Worm (Caenorhabditis elegans): Measurements from ENCODE around the gene K06H7.2.

Gene K06H7.2

DNA sequence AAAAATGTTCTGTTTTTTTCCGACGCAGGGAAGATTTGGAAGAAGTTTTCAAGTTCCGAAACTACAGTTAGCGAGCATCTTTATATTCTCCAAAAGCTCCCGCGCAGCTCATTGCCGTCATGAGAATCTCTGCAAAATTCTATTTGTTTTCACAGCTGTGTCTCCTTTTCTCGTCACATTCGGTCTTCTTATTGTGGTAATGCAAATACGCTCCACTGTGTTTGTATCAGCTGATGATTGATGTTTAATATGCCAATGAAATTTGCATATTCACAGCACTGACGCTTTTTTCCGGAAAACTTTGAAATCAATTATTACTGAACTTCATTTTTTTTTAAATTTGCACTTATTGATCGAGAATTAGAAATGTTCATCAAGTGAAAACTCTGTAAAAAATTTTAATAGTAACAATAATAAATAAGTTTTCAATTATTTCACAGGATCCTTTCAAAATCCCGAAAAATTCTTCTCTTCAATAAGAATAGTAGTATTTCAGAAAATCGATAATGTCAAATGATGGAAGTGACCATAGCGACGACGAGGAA, at the start of gene K06H7.2 (continued):
- TF ChIP-seq fkh-10 (GFP tag; optimal IDR thresholded peaks at IDR 0.05) (peak; percentile 30), grh-1 (GFP tag; IDR thresholded peaks at IDR 0.05) (no peak), skn-1 (tag; optimal IDR thresholded peaks at IDR 0.05) (no peak), alr-1 (tag; optimal IDR thresholded peaks at IDR 0.05; ENCODE audit: borderline replicate concordance) (no peak)

- TF ChIP-seq nhr-11 (tag; optimal IDR thresholded peaks at IDR 0.05) (peak; percentile 80), Y116A8C.19 (tag; optimal IDR thresholded peaks at IDR 0.05; ENCODE audit: borderline replicate concordance) (peak; percentile 31), ztf-4 (tag; optimal IDR thresholded peaks at IDR 0.05) (peak; percentile 87), egl-13 (tag; optimal IDR thresholded peaks at IDR 0.05) (peak; percentile 86), rnt-1 (tag; optimal IDR thresholded peaks at IDR 0.05) (peak; percentile 99), ceh-82 (tag; optimal IDR thresholded peaks at IDR 0.05) (peak; percentile 99), C34B4.2 (tag; optimal IDR thresholded peaks at IDR 0.05) (no peak), F16B12.6 (tag; optimal IDR thresholded peaks at IDR 0.05) (peak; percentile 80), xbp-1 (tag; optimal IDR thresholded peaks at IDR 0.05) (peak; percentile 96), grh-1 (GFP tag; IDR thresholded peaks at IDR 0.05) (peak; percentile 75), skn-1 (tag; optimal IDR thresholded peaks at IDR 0.05) (peak; percentile 97), efl-1 (optimal IDR thresholded peaks at IDR 0.05) (peak; percentile 96 to 98), efl-1 (GFP tag; optimal IDR thresholded peaks at IDR 0.05 in 1 of 2) (peak; percentile 87 to 98), mdl-1 (tag; optimal IDR thresholded peaks at IDR 0.05) (peak in 1 of 2 experiments; percentile 91), isw-1 (GFP tag; IDR thresholded peaks at IDR 0.05) (peak; percentile 96), lin-15B (tag; optimal IDR thresholded peaks at IDR 0.05) (peak; percentile 98), elt-2 (tag; optimal IDR thresholded peaks at IDR 0.05) (peak; percentile 75), irx-1 (tag; optimal IDR thresholded peaks at IDR 0.05) (peak; percentile 69), sup-37 (GFP tag; optimal IDR thresholded peaks at IDR 0.05) (peak; percentile 39), nhr-237 (tag; optimal IDR thresholded peaks at IDR 0.05) (peak; percentile 96), pqm-1 (tag; optimal IDR thresholded peaks at IDR 0.05) (peak; percentile 60), ama-1 (optimal IDR thresholded peaks at IDR 0.05) (no peak), efl-3 (GFP tag; optimal IDR thresholded peaks at IDR 0.05) (no peak), dpl-1 (GFP tag; optimal IDR thresholded peaks at IDR 0.05) (peak; percentile 92 to 93 (median 92)), lin-14 (GFP tag; optimal IDR thresholded peaks at IDR 0.05) (peak; percentile 98), fkh-10 (GFP tag; optimal IDR thresholded peaks at IDR 0.05) (peak; percentile 99), ceh-8 (GFP tag; optimal IDR thresholded peaks at IDR 0.05) (peak; percentile 80), lin-35 (GFP tag; optimal IDR thresholded peaks at IDR 0.05) (peak; percentile 93 to 97), swsn-7 (tag; optimal IDR thresholded peaks at IDR 0.05) (peak; percentile 95), aly-2 (tag; optimal IDR thresholded peaks at IDR 0.05) (peak; percentile 89), fos-1 (tag; optimal IDR thresholded peaks at IDR 0.05) (peak; percentile 98), pax-3 (tag; optimal IDR thresholded peaks at IDR 0.05) (peak; percentile 97), snpc-4 (tag; optimal IDR thresholded peaks at IDR 0.05) (peak; percentile 79), aha-1 (tag; optimal IDR thresholded peaks at IDR 0.05) (peak; percentile 54), nhr-84 (tag; optimal IDR thresholded peaks at IDR 0.05) (no peak), unc-86 (tag; optimal IDR thresholded peaks at IDR 0.05) (peak; percentile 94), tbx-2 (tag; optimal IDR thresholded peaks at IDR 0.05) (peak; percentile 95), unc-62 (GFP tag; optimal IDR thresholded peaks at IDR 0.05) (peak; percentile 50), pag-3 (tag; optimal IDR thresholded peaks at IDR 0.05; ENCODE audit: borderline replicate concordance, insufficient read depth) (no peak), nhr-90 (tag; optimal IDR thresholded peaks at IDR 0.05; ENCODE audit: poor library complexity) (peak; percentile 96), nhr-28 (tag; optimal IDR thresholded peaks at IDR 0.05) (no peak), lin-39 (tag; optimal IDR thresholded peaks at IDR 0.05) (peak; percentile 69), tlp-1 (tag; optimal IDR thresholded peaks at IDR 0.05) (no peak), nhr-76 (tag; optimal IDR thresholded peaks at IDR 0.05) (peak; percentile 17), dsc-1 (tag; optimal IDR thresholded peaks at IDR 0.05) (peak; percentile 97), mep-1 (tag; optimal IDR thresholded peaks at IDR 0.05) (peak; percentile 98), ces-1 (GFP tag; optimal IDR thresholded peaks at IDR 0.05) (peak; percentile 92), hlh-4 (tag; optimal IDR thresholded peaks at IDR 0.05) (no peak), C04F5.9 (tag; optimal IDR thresholded peaks at IDR 0.05) (peak; percentile 91)
Measured at ce11 chrIII:8043784-8044183, 49.6 kb upstream of the K06H7.2 start.
